Worm (Caenorhabditis elegans): Measurements from ENCODE around the gene T19A5.3.
A peak's percentile ranks its signal among the peaks of the same experiment; 100 is the strongest.

- TF ChIP-seq elt-3 (tag; optimal IDR thresholded peaks at IDR 0.05) (no peak), snpc-4 (tag; optimal IDR thresholded peaks at IDR 0.05) (no peak), ceh-82 (tag; optimal IDR thresholded peaks at IDR 0.05) (no peak), ama-1 (optimal IDR thresholded peaks at IDR 0.05) (peak; percentile 11), unc-39 (tag; optimal IDR thresholded peaks at IDR 0.05) (no peak), ZK546.5 (tag; optimal IDR thresholded peaks at IDR 0.05) (no peak), nhr-11 (tag; optimal IDR thresholded peaks at IDR 0.05) (no peak), mab-5 (tag; optimal IDR thresholded peaks at IDR 0.05) (no peak), fos-1 (tag; optimal IDR thresholded peaks at IDR 0.05) (no peak), blmp-1 (tag; optimal IDR thresholded peaks at IDR 0.05; ENCODE audit: insufficient read depth) (no peak), dmd-4 (tag; optimal IDR thresholded peaks at IDR 0.05) (no peak), elt-1 (tag; optimal IDR thresholded peaks at IDR 0.05) (no peak)
Measured at ce11 chrV:8938445-8938844, 5.4 kb downstream of the T19A5.3 start.

Measured in whole organism, L2 larva.